Fruit fly (Drosophila melanogaster) whole organism, embryonic: ENCODE results near the gene Glut1.
A peak's percentile ranks its signal among the peaks of the same experiment; 100 is the strongest.

ENCODE experiments used
- Antp ChIP-seq: fragments of 200-800 bp; sonication (Bioruptor generic); optimal IDR thresholded peaks from 3 replicates; lab custom pipeline; 2016; ENCODE audit warnings: missing biosample characterization, missing genetic modification characterization
- Bgb ChIP-seq: fragments of 200-800 bp; sonication (Bioruptor generic); IDR thresholded peaks from 2 replicates; pipeline ENCODE4 v1.3.6; 2022; ENCODE audit warnings: missing biosample characterization, missing genetic modification characterization; ENCODE audit not compliant: partially characterized antibody
- Bteb2 ChIP-seq: fragments of 200-800 bp; sonication (Bioruptor generic); optimal IDR thresholded peaks from 2 replicates; lab custom pipeline; 2016; ENCODE audit warnings: missing biosample characterization, missing genetic modification characterization
- CG11093 ChIP-seq: fragments of 200-800 bp; sonication (Bioruptor generic); IDR thresholded peaks from 3 replicates; pipeline ENCODE4 v1.3.6; 2022; ENCODE audit warnings: missing biosample characterization, missing genetic modification characterization
- CG11456 ChIP-seq: fragments of 200-800 bp; sonication (Bioruptor generic); IDR thresholded peaks from 3 replicates; pipeline ENCODE4 v1.3.6; 2022; ENCODE audit warnings: missing biosample characterization, missing genetic modification characterization
- CG11504 ChIP-seq: fragments of 200-800 bp; sonication (Bioruptor generic); optimal IDR thresholded peaks from 3 replicates; lab custom pipeline; 2019; ENCODE audit warnings: missing biosample characterization, mild to moderate bottlenecking, missing genetic modification characterization, moderate library complexity
- CG12391 ChIP-seq: fragments of 200-800 bp; sonication (Bioruptor generic); optimal IDR thresholded peaks from 3 replicates; lab custom pipeline; 2018; ENCODE audit warnings: missing biosample characterization, mild to moderate bottlenecking, missing genetic modification characterization, moderate library complexity
- CG14710 ChIP-seq: fragments of 200-800 bp; sonication (Bioruptor generic); optimal IDR thresholded peaks from 3 replicates; lab custom pipeline; 2019; ENCODE audit warnings: missing biosample characterization, mild to moderate bottlenecking, missing genetic modification characterization, moderate library complexity
- CG16815 ChIP-seq: fragments of 200-800 bp; sonication (Bioruptor generic); optimal IDR thresholded peaks from 3 replicates; lab custom pipeline; 2017; ENCODE audit warnings: missing biosample characterization, mild to moderate bottlenecking, missing genetic modification characterization
- CG17328 ChIP-seq: fragments of 200-800 bp; sonication (Bioruptor generic); IDR thresholded peaks from 2 replicates; pipeline ENCODE4 v1.3.6; 2022; ENCODE audit warnings: missing biosample characterization, missing genetic modification characterization
- CG18262 ChIP-seq: fragments of 200-800 bp; optimal IDR thresholded peaks from 3 replicates; lab custom pipeline; 2019; ENCODE audit warnings: missing biosample characterization, mild to moderate bottlenecking, missing genetic modification characterization, moderate library complexity
- CG18619 ChIP-seq: fragments of 200-800 bp; sonication (Bioruptor generic); optimal IDR thresholded peaks from 3 replicates; lab custom pipeline; 2017; ENCODE audit warnings: missing biosample characterization, mild to moderate bottlenecking, missing genetic modification characterization
- CG2712 ChIP-seq: fragments of 200-800 bp; optimal IDR thresholded peaks from 3 replicates; lab custom pipeline; 2019; ENCODE audit warnings: missing biosample characterization, mild to moderate bottlenecking, missing genetic modification characterization, moderate library complexity
- CG2875 ChIP-seq: fragments of 200-800 bp; sonication (Bioruptor generic); optimal IDR thresholded peaks from 2 replicates; lab custom pipeline; 2017; ENCODE audit warnings: missing biosample characterization, mild to moderate bottlenecking, missing genetic modification characterization, missing genetic modification reagents
- CG31441 ChIP-seq: fragments of 200-800 bp; sonication (Bioruptor generic); IDR thresholded peaks from 2 replicates; pipeline ENCODE4 v1.3.6; 2022; ENCODE audit warnings: missing biosample characterization, missing genetic modification characterization
- CG32772 ChIP-seq: fragments of 200-800 bp; sonication (Bioruptor generic); IDR thresholded peaks from 2 replicates; pipeline ENCODE4 v1.3.6; 2022; ENCODE audit warnings: missing biosample characterization, missing genetic modification characterization
- CG33557 ChIP-seq: fragments of 200-800 bp; sonication (Bioruptor generic); optimal IDR thresholded peaks from 2 replicates; lab custom pipeline; 2019; ENCODE audit warnings: missing biosample characterization, mild to moderate bottlenecking, missing genetic modification characterization, moderate library complexity
- CG4424 ChIP-seq: fragments of 200-800 bp; sonication (Bioruptor generic); optimal IDR thresholded peaks from 3 replicates; lab custom pipeline; 2016; ENCODE audit warnings: missing biosample characterization, missing genetic modification characterization
- CG4707 ChIP-seq: fragments of 200-800 bp; sonication (Bioruptor generic); optimal IDR thresholded peaks from 2 replicates; lab custom pipeline; 2018; ENCODE audit warnings: missing biosample characterization, mild to moderate bottlenecking, missing genetic modification characterization, moderate library complexity
- CG4820 ChIP-seq: fragments of 200-800 bp; sonication (Bioruptor generic); optimal IDR thresholded peaks from 3 replicates; lab custom pipeline; 2016; ENCODE audit warnings: missing biosample characterization, missing genetic modification characterization
- CG8388 ChIP-seq: fragments of 200-800 bp; sonication (Bioruptor generic); optimal IDR thresholded peaks from 2 replicates; lab custom pipeline; 2019; ENCODE audit warnings: missing biosample characterization, mild to moderate bottlenecking, missing genetic modification characterization, moderate library complexity
- CG8765 ChIP-seq: fragments of 200-800 bp; sonication (Bioruptor generic); IDR thresholded peaks from 2 replicates; pipeline ENCODE4 v1.3.6; 2022; ENCODE audit warnings: missing biosample characterization, missing genetic modification characterization
- CG8924 ChIP-seq: fragments of 200-800 bp; optimal IDR thresholded peaks from 3 replicates; lab custom pipeline; 2019; ENCODE audit warnings: missing biosample characterization, mild to moderate bottlenecking, missing genetic modification characterization, moderate library complexity
- CG9609 ChIP-seq: fragments of 200-800 bp; sonication (Bioruptor generic); optimal IDR thresholded peaks from 3 replicates; lab custom pipeline; 2016; ENCODE audit warnings: missing biosample characterization, missing genetic modification characterization
- Chrac-16 ChIP-seq: fragments of 200-800 bp; sonication (Bioruptor generic); optimal IDR thresholded peaks from 3 replicates; lab custom pipeline; 2016; ENCODE audit warnings: missing biosample characterization, missing genetic modification characterization
- D19A ChIP-seq: fragments of 200-800 bp; optimal IDR thresholded peaks from 3 replicates; lab custom pipeline; 2019; ENCODE audit warnings: missing biosample characterization, mild to moderate bottlenecking, missing genetic modification characterization, moderate library complexity
- Ets65A ChIP-seq: fragments of 200-800 bp; sonication (Bioruptor generic); peaks from one replicate; lab custom pipeline; 2016; ENCODE audit warnings: missing biosample characterization, missing genetic modification characterization
- Fer2 ChIP-seq: fragments of 200-800 bp; sonication (Bioruptor generic); optimal IDR thresholded peaks from 2 replicates; lab custom pipeline; 2018; ENCODE audit warnings: missing biosample characterization, mild to moderate bottlenecking, missing genetic modification characterization, moderate library complexity
- Hr51 ChIP-seq, 2 experiments: fragments of 200-800 bp; sonication (Bioruptor generic); optimal IDR thresholded peaks; 2 replicates in 1 of 2; 3 replicates in 1 of 2; lab custom pipeline; 2016 to 2018; ENCODE audit warnings: missing biosample characterization in 2 of 2, missing genetic modification characterization in 2 of 2, mild to moderate bottlenecking in 1 of 2, moderate library complexity in 1 of 2
- Sin3A ChIP-seq: fragments of >200 bp; optimal IDR thresholded peaks from 2 replicates; lab custom pipeline; 2018
- Ssrp ChIP-seq: fragments of 200-800 bp; sonication (Bioruptor generic); optimal IDR thresholded peaks from 2 replicates; lab custom pipeline; 2018; ENCODE audit warnings: missing biosample characterization, mild to moderate bottlenecking, missing genetic modification characterization, moderate library complexity
- aop ChIP-seq: fragments of 200-800 bp; sonication (Bioruptor generic); IDR thresholded peaks from 2 replicates; pipeline ENCODE4 v1.3.6; 2022; ENCODE audit warnings: missing biosample characterization, missing genetic modification characterization
- ara ChIP-seq: fragments of 200-800 bp; sonication (Bioruptor generic); IDR thresholded peaks from 2 replicates; pipeline ENCODE4 v1.3.6; 2022; ENCODE audit warnings: missing biosample characterization, missing genetic modification characterization
- ase ChIP-seq: fragments of 200-800 bp; sonication (Bioruptor generic); IDR thresholded peaks from 3 replicates; pipeline ENCODE4 v1.3.6; 2022; ENCODE audit warnings: missing biosample characterization, missing genetic modification characterization
- ash1 ChIP-seq: fragments of 200-800 bp; sonication (Bioruptor generic); optimal IDR thresholded peaks from 2 replicates; lab custom pipeline; 2018; ENCODE audit warnings: missing biosample characterization, mild to moderate bottlenecking, missing genetic modification characterization
- az2 ChIP-seq: fragments of 200-800 bp; sonication (Bioruptor generic); optimal IDR thresholded peaks from 3 replicates; lab custom pipeline; 2016; ENCODE audit warnings: missing biosample characterization, missing genetic modification characterization
- bsh ChIP-seq, 2 experiments: fragments of 200-800 bp; sonication (Bioruptor generic); optimal IDR thresholded peaks; 2 replicates each; lab custom pipeline; 2017 to 2018; ENCODE audit warnings: mild to moderate bottlenecking in 2 of 2, missing biosample characterization in 2 of 2, missing genetic modification characterization in 2 of 2, moderate library complexity in 1 of 2
- ci ChIP-seq: fragments of 200-800 bp; sonication (Bioruptor generic); IDR thresholded peaks from 3 replicates; pipeline ENCODE4 v1.3.6; 2022; ENCODE audit warnings: missing biosample characterization, missing genetic modification characterization
- corto ChIP-seq: fragments of 200-800 bp; sonication (Bioruptor generic); optimal IDR thresholded peaks from 2 replicates; lab custom pipeline; 2016; ENCODE audit warnings: missing biosample characterization, mild to moderate bottlenecking, missing genetic modification characterization, moderate library complexity
- dpn ChIP-seq, 2 experiments: fragments of 200-800 bp; sonication (Bioruptor generic); optimal IDR thresholded peaks; 3 replicates each; lab custom pipeline; 2016; ENCODE audit warnings: missing biosample characterization in 2 of 2, missing genetic modification characterization in 2 of 2
- esg ChIP-seq: fragments of 200-800 bp; sonication (Bioruptor generic); conservative IDR thresholded peaks from 2 replicates; pipeline ENCODE4 v1.3.6; 2022; ENCODE audit warnings: missing biosample characterization, missing genetic modification characterization
- grau ChIP-seq: fragments of 200-800 bp; optimal IDR thresholded peaks from 3 replicates; lab custom pipeline; 2019; ENCODE audit warnings: missing biosample characterization, mild to moderate bottlenecking, missing genetic modification characterization, moderate library complexity
- kni ChIP-seq: fragments of 200-800 bp; sonication (Bioruptor generic); optimal IDR thresholded peaks from 3 replicates; lab custom pipeline; 2017; ENCODE audit warnings: mild to moderate bottlenecking, missing biosample characterization, missing genetic modification reagents, missing genetic modification characterization
- mirr ChIP-seq: fragments of 200-800 bp; sonication (Bioruptor generic); optimal IDR thresholded peaks from 3 replicates; lab custom pipeline; 2018; ENCODE audit warnings: missing biosample characterization, mild to moderate bottlenecking, missing genetic modification characterization
- nerfin-1 ChIP-seq: fragments of 200-800 bp; sonication (Bioruptor generic); optimal IDR thresholded peaks from 3 replicates; lab custom pipeline; 2019; ENCODE audit warnings: missing biosample characterization, mild to moderate bottlenecking, missing genetic modification characterization, moderate library complexity
- sens ChIP-seq: fragments of 200-800 bp; sonication (Bioruptor generic); peaks from one replicate; lab custom pipeline; 2016; ENCODE audit warnings: missing biosample characterization, missing genetic modification characterization
- so ChIP-seq: fragments of 200-800 bp; sonication (Bioruptor generic); IDR thresholded peaks from 3 replicates; pipeline ENCODE4 v1.3.6; 2022; ENCODE audit warnings: missing biosample characterization, missing genetic modification characterization
- stc ChIP-seq: fragments of 200-800 bp; sonication (Bioruptor generic); IDR thresholded peaks from 2 replicates; pipeline ENCODE4 v1.3.6; 2022; ENCODE audit warnings: missing biosample characterization, missing genetic modification characterization
- tap ChIP-seq: fragments of 200-800 bp; optimal IDR thresholded peaks from 3 replicates; lab custom pipeline; 2019; ENCODE audit warnings: missing biosample characterization, mild to moderate bottlenecking, missing genetic modification characterization, moderate library complexity

Gene Glut1

dm6 chr3L:907673-908323 is 6.1 kb upstream of the Glut1 start (continued):
- TF ChIP-seq Sin3A (lab: Kevin White, UChicago) (no peak), CG32772 (no peak), CG16815 (peak; percentile 24), CG18262 (tag; lab: Kevin White, UChicago) (peak; percentile 49), CG2712 (tag; lab: Kevin White, UChicago) (peak; percentile 58), CG17328 (GFP tag; lab: Robert Waterston, UW) (peak; percentile 39), CG4424 (GFP tag; lab: Kevin White, UChicago) (peak; percentile 40), CG9609 (GFP tag; lab: Kevin White, UChicago) (no peak), Ets65A (GFP tag; lab: Kevin White, UChicago) (peak; percentile 77), CG18619 (peak; percentile 2), Bteb2 (no peak), nerfin-1 (tag; lab: Kevin White, UChicago) (peak; percentile 88), so (GFP tag; lab: Robert Waterston, UW) (0 out of 3 replicates have a peak, but pooled peaks have one; percentile 16), ash1 (no peak), kni (GFP tag; lab: Kevin White, UChicago) (peak; percentile 7), bsh (GFP tag; optimal IDR thresholded peaks at IDR 0.05; lab: Kevin White, UChicago) (peak in 1 of 2 experiments; percentile 74), grau (tag; lab: Kevin White, UChicago) (peak; percentile 33), aop (GFP tag; lab: Robert Waterston, UW) (peak; percentile 32; the same call in 1 of the 2 replicates), CG31441 (GFP tag; lab: Robert Waterston, UW) (peak; percentile 15; the same call in 1 of the 2 replicates), CG33557 (GFP tag; lab: Kevin White, UChicago) (peak; percentile 18), ara (GFP tag; lab: Robert Waterston, UW) (peak; percentile 33; the same call in 1 of the 2 replicates), CG14710 (peak; percentile 41), CG11456 (GFP tag; lab: Robert Waterston, UW) (no peak), Chrac-16 (GFP tag; lab: Kevin White, UChicago) (peak; percentile 25), Hr51 (GFP tag; optimal IDR thresholded peaks at IDR 0.05; lab: Kevin White, UChicago) (peak in 1 of 2 experiments; percentile 27), CG4820 (GFP tag; lab: Kevin White, UChicago) (peak; percentile 28), ase (0 out of 3 replicates have a peak, but pooled peaks have one; percentile 29), Bgb (GFP tag; lab: Robert Waterston, UW) (no peak), CG8765 (GFP tag; lab: Robert Waterston, UW) (no peak), sens (GFP tag; lab: Kevin White, UChicago) (peak; percentile 92), CG11504 (tag; lab: Kevin White, UChicago) (peak; percentile 52), Antp (GFP tag; lab: Kevin White, UChicago) (peak; percentile 23), CG12391 (peak; percentile 48), ci (GFP tag; lab: Robert Waterston, UW) (peak; percentile 72), CG4707 (no peak), az2 (GFP tag; lab: Kevin White, UChicago) (peak; percentile 50), Ssrp (peak; percentile 33), CG11093 (no peak), mirr (no peak), CG8388 (GFP tag; lab: Kevin White, UChicago) (peak; percentile 36), D19A (tag; lab: Kevin White, UChicago) (peak; percentile 14), tap (peak; percentile 36), corto (GFP tag; lab: Kevin White, UChicago) (peak; percentile 50), stc (GFP tag; lab: Robert Waterston, UW) (0 out of 2 replicates have a peak, but pooled peaks have one; percentile 19), CG2875 (GFP tag; lab: Kevin White, UChicago) (peak; percentile 33), CG8924 (tag; lab: Kevin White, UChicago) (peak; percentile 28), dpn (GFP tag; optimal IDR thresholded peaks at IDR 0.05; lab: Kevin White, UChicago) (peak in 1 of 2 experiments; percentile 33), Fer2 (tag; lab: Kevin White, UChicago) (no peak), esg (GFP tag; lab: Robert Waterston, UW) (peak; percentile 26; the same call in 1 of the 2 replicates)
